Worm (Caenorhabditis elegans) whole organism, late embryonic: ENCODE data around the gene F16G10.9.
A peak's percentile ranks its signal among the peaks of the same experiment; 100 is the strongest.

ENCODE experiments used
- F13H6.1 ChIP-seq: sonication (generic microtip); optimal IDR thresholded peaks from 2 replicates; lab custom pipeline; 2016; ENCODE audit warnings: missing genetic modification characterization, missing compliant biosample characterization
- K02D7.2 ChIP-seq: sonication (generic microtip); optimal IDR thresholded peaks from 2 replicates; lab custom pipeline; 2017; ENCODE audit warnings: mild to moderate bottlenecking, missing genetic modification characterization, missing compliant biosample characterization
- K09A11.1 ChIP-seq: sonication (generic microtip); optimal IDR thresholded peaks from 2 replicates; lab custom pipeline; 2017; ENCODE audit warnings: antibody characterized with exemption, mild to moderate bottlenecking, missing genetic modification characterization, missing compliant biosample characterization; ENCODE audit not compliant: insufficient read depth
- T23F11.4 ChIP-seq: fragments of 200-800 bp; sonication (Bioruptor generic); optimal IDR thresholded peaks from 2 replicates; lab custom pipeline; 2018; ENCODE audit warnings: mild to moderate bottlenecking, missing genetic modification characterization, missing compliant biosample characterization
- ceh-14 ChIP-seq: sonication (generic microtip); optimal IDR thresholded peaks from 2 replicates; lab custom pipeline; 2016; ENCODE audit warnings: missing genotype, missing genetic modification characterization, missing compliant biosample characterization
- ceh-22 ChIP-seq: sonication (generic microtip); optimal IDR thresholded peaks from 2 replicates; lab custom pipeline; 2017; ENCODE audit warnings: missing biosample characterization, missing genetic modification characterization
- ceh-30 ChIP-seq: fragments of 150-350 bp; optimal IDR thresholded peaks from 2 replicates; lab custom pipeline; 2014; ENCODE audit warnings: missing biosample characterization, missing genetic modification characterization
- ceh-31 ChIP-seq: sonication (generic microtip); optimal IDR thresholded peaks from 2 replicates; lab custom pipeline; 2016; ENCODE audit warnings: missing genetic modification characterization, missing compliant biosample characterization
- ceh-6 ChIP-seq: fragments of 200-800 bp; sonication (Bioruptor generic); optimal IDR thresholded peaks from 2 replicates; lab custom pipeline; 2018; ENCODE audit warnings: mild to moderate bottlenecking, missing genetic modification characterization, missing compliant biosample characterization
- ceh-9 ChIP-seq: sonication (generic microtip); optimal IDR thresholded peaks from 2 replicates; lab custom pipeline; 2016; ENCODE audit warnings: mild to moderate bottlenecking, missing genetic modification characterization, inconsistent platforms, missing compliant biosample characterization
- dve-1 ChIP-seq: sonication (generic microtip); optimal IDR thresholded peaks from 2 replicates; lab custom pipeline; 2017; ENCODE audit warnings: antibody characterized with exemption, mild to moderate bottlenecking, missing genetic modification characterization, missing compliant biosample characterization
- elt-2 ChIP-seq: sonication (generic microtip); optimal IDR thresholded peaks from 2 replicates; lab custom pipeline; 2016; ENCODE audit warnings: missing genetic modification reagents, missing genetic modification characterization, missing compliant biosample characterization
- elt-4 ChIP-seq: sonication (generic microtip); optimal IDR thresholded peaks from 2 replicates; lab custom pipeline; 2016; ENCODE audit warnings: missing genetic modification characterization, missing compliant biosample characterization
- ets-4 ChIP-seq: sonication (generic microtip); optimal IDR thresholded peaks from 2 replicates; lab custom pipeline; 2016; ENCODE audit warnings: missing genetic modification characterization, missing compliant biosample characterization
- fax-1 ChIP-seq: sonication (generic microtip); optimal IDR thresholded peaks from 2 replicates; lab custom pipeline; 2016; ENCODE audit warnings: missing genotype, missing genetic modification characterization, missing compliant biosample characterization
- hlh-13 ChIP-seq: fragments of 200-800 bp; sonication (Bioruptor generic); optimal IDR thresholded peaks from 2 replicates; lab custom pipeline; 2018; ENCODE audit warnings: mild to moderate bottlenecking, missing genetic modification characterization, missing compliant biosample characterization
- hlh-15 ChIP-seq: sonication (generic microtip); optimal IDR thresholded peaks from 2 replicates; lab custom pipeline; 2016; ENCODE audit warnings: missing genetic modification characterization, missing compliant biosample characterization
- hlh-6 ChIP-seq: sonication (generic microtip); optimal IDR thresholded peaks from 2 replicates; lab custom pipeline; 2016; ENCODE audit warnings: missing genotype, missing genetic modification characterization, missing compliant biosample characterization
- hlh-8 ChIP-seq: sonication (generic microtip); optimal IDR thresholded peaks from 2 replicates; lab custom pipeline; 2016; ENCODE audit warnings: missing genotype, missing genetic modification characterization, missing compliant biosample characterization
- lin-11 ChIP-seq: fragments of 200-800 bp; sonication (Bioruptor generic); optimal IDR thresholded peaks from 2 replicates; lab custom pipeline; 2018; ENCODE audit warnings: mild to moderate bottlenecking, missing genetic modification characterization, missing compliant biosample characterization
- madf-2 ChIP-seq: sonication (generic microtip); optimal IDR thresholded peaks from 2 replicates; lab custom pipeline; 2017; ENCODE audit warnings: missing genetic modification characterization, missing compliant biosample characterization
- mec-3 ChIP-seq: sonication (generic microtip); optimal IDR thresholded peaks from 2 replicates; lab custom pipeline; 2016; ENCODE audit warnings: borderline replicate concordance, missing genetic modification characterization, missing compliant biosample characterization
- nfya-1 ChIP-seq: sonication (generic microtip); optimal IDR thresholded peaks from 2 replicates; lab custom pipeline; 2017; ENCODE audit warnings: missing genetic modification characterization, mild to moderate bottlenecking, missing compliant biosample characterization, antibody characterized with exemption, moderate library complexity
- nhr-11 ChIP-seq: fragments of 150-350 bp; optimal IDR thresholded peaks from 2 replicates; lab custom pipeline; 2014; ENCODE audit warnings: missing biosample characterization, missing genetic modification characterization
- pag-3 ChIP-seq: sonication (generic microtip); optimal IDR thresholded peaks from 2 replicates; lab custom pipeline; 2016; ENCODE audit warnings: missing compliant biosample characterization, missing genetic modification characterization, borderline replicate concordance
- pax-1 ChIP-seq: fragments of 150-350 bp; optimal IDR thresholded peaks from 2 replicates; lab custom pipeline; 2014; ENCODE audit warnings: missing biosample characterization, missing genetic modification characterization
- pqm-1 ChIP-seq: sonication (generic microtip); optimal IDR thresholded peaks from 2 replicates; lab custom pipeline; 2016; ENCODE audit warnings: missing genetic modification characterization, missing compliant biosample characterization
- pros-1 ChIP-seq: fragments of 150-350 bp; optimal IDR thresholded peaks from 2 replicates; lab custom pipeline; 2014; ENCODE audit warnings: missing biosample characterization, missing genetic modification reagents, missing genetic modification characterization
- ref-2 ChIP-seq: sonication (generic microtip); optimal IDR thresholded peaks from 2 replicates; lab custom pipeline; 2016; ENCODE audit warnings: missing genetic modification characterization, missing compliant biosample characterization
- rnt-1 ChIP-seq: sonication (generic microtip); optimal IDR thresholded peaks from 2 replicates; lab custom pipeline; 2016; ENCODE audit warnings: missing genetic modification characterization, missing compliant biosample characterization
- sdc-2 ChIP-seq: sonication (generic microtip); optimal IDR thresholded peaks from 2 replicates; lab custom pipeline; 2016; ENCODE audit warnings: missing genotype, missing genetic modification characterization, missing compliant biosample characterization
- sox-2 ChIP-seq: fragments of 200-800 bp; sonication (Bioruptor generic); IDR thresholded peaks from 2 replicates; pipeline ENCODE4 v1.3.6; 2022; ENCODE audit warnings: missing genetic modification reagents, missing genetic modification characterization, missing compliant biosample characterization
- sox-4 ChIP-seq: sonication (generic microtip); optimal IDR thresholded peaks from 2 replicates; lab custom pipeline; 2017; ENCODE audit warnings: mild to moderate bottlenecking, missing genetic modification characterization, inconsistent platforms, missing compliant biosample characterization
- unc-55 ChIP-seq: sonication (generic microtip); optimal IDR thresholded peaks from 2 replicates; lab custom pipeline; 2017; ENCODE audit warnings: missing biosample characterization, missing genetic modification reagents, missing genetic modification characterization
- unc-86 ChIP-seq: sonication (generic microtip); optimal IDR thresholded peaks from 2 replicates; lab custom pipeline; 2016; ENCODE audit warnings: missing genetic modification characterization, missing compliant biosample characterization
- zip-5 ChIP-seq: sonication (generic microtip); optimal IDR thresholded peaks from 2 replicates; lab custom pipeline; 2016; ENCODE audit warnings: missing genetic modification characterization, missing compliant biosample characterization

F16G10.9 gene

ce11 chrII:2383334-2383733 lies 2.1 kb downstream of the F16G10.9 start, which contains the start of gene F16G10.8:
F16G10.8 (minus strand) TSS chrII:2383434.
- no peak for TF ChIP-seq ref-2 (tag; lab: Kevin White, UChicago)
- TF ChIP-seq mec-3 (tag; lab: Kevin White, UChicago): no peak

ce11 chrII:2380174-2380573 lies 5.2 kb downstream of the F16G10.9 start, which contains the start of gene F16G10.7:
F16G10.7 (minus strand) TSS chrII:2380274.
- TF ChIP-seq nfya-1 (tag; lab: Kevin White, UChicago) (peak; percentile 6), sox-2 (no peak), hlh-6 (tag; lab: Kevin White, UChicago) (no peak), T23F11.4 (GFP tag; lab: Kevin White, UChicago) (no peak), K02D7.2 (tag; lab: Kevin White, UChicago) (no peak), ceh-22 (no peak), ceh-30 (no peak), pros-1 (tag; lab: Kevin White, UChicago) (no peak)

ce11 chrII:2379673-2380072 lies 5.7 kb downstream of the F16G10.9 start:
- TF ChIP-seq K09A11.1 (tag; lab: Kevin White, UChicago) (no peak), ceh-31 (tag; lab: Kevin White, UChicago) (no peak), hlh-6 (tag; lab: Kevin White, UChicago) (no peak), elt-4 (tag; lab: Kevin White, UChicago) (no peak), ceh-30 (no peak), T23F11.4 (GFP tag; lab: Kevin White, UChicago) (no peak), hlh-13 (GFP tag; lab: Kevin White, UChicago) (no peak), lin-11 (tag; lab: Kevin White, UChicago) (no peak), nhr-11 (tag; lab: Kevin White, UChicago) (no peak), zip-5 (tag; lab: Kevin White, UChicago) (no peak), ceh-9 (tag; lab: Kevin White, UChicago) (no peak), sox-4 (no peak), F13H6.1 (tag; lab: Kevin White, UChicago) (no peak), dve-1 (tag; lab: Kevin White, UChicago) (no peak), pag-3 (tag; lab: Kevin White, UChicago) (no peak), hlh-8 (no peak), elt-2 (tag; lab: Kevin White, UChicago) (no peak), fax-1 (tag; lab: Kevin White, UChicago) (no peak), madf-2 (no peak)

- TF ChIP-seq pqm-1 (tag; lab: Kevin White, UChicago): peak; percentile 98
- TF ChIP-seq elt-4 (tag; lab: Kevin White, UChicago): peak; percentile 36
- TF ChIP-seq unc-86 (tag; lab: Kevin White, UChicago): no peak
- no peak for TF ChIP-seq rnt-1 (tag; lab: Kevin White, UChicago)
- TF ChIP-seq ets-4 (tag; lab: Kevin White, UChicago): peak; percentile 57
- TF ChIP-seq elt-2 (tag; lab: Kevin White, UChicago): peak; percentile 100
- TF ChIP-seq zip-5 (tag; lab: Kevin White, UChicago): peak; percentile 70
These were observed 6.9 kb downstream of the F16G10.9 start for ce11 chrII:2378465-2379009.

- TF ChIP-seq elt-4 (tag; lab: Kevin White, UChicago) (no peak), zip-5 (tag; lab: Kevin White, UChicago) (no peak), nhr-11 (tag; lab: Kevin White, UChicago) (no peak)
These were observed 7.6 kb downstream of the F16G10.9 start, which contains the start of gene F16G10.6 for ce11 chrII:2377751-2378150. F16G10.6 (minus strand) TSS chrII:2377851.

- no peak for TF ChIP-seq ceh-14 (tag; lab: Kevin White, UChicago)
- TF ChIP-seq zip-5 (tag; lab: Kevin White, UChicago): no peak
- TF ChIP-seq sdc-2 (tag; lab: Kevin White, UChicago): no peak
- TF ChIP-seq ceh-6 (GFP tag; lab: Kevin White, UChicago): no peak
- no peak for TF ChIP-seq hlh-6 (tag; lab: Kevin White, UChicago)
- no peak for TF ChIP-seq hlh-15
- TF ChIP-seq sox-4: no peak
- no peak for TF ChIP-seq mec-3 (tag; lab: Kevin White, UChicago)
- TF ChIP-seq pax-1 (tag; lab: Kevin White, UChicago): no peak
- TF ChIP-seq T23F11.4 (GFP tag; lab: Kevin White, UChicago): no peak
- TF ChIP-seq unc-55 (GFP tag; lab: Kevin White, UChicago): no peak
- no peak for TF ChIP-seq ceh-22
These were observed 10.4 kb downstream of the F16G10.9 start, which contains the start of gene F16G10.2 for ce11 chrII:2374973-2375372. F16G10.2 (plus strand) TSS chrII:2375273.
